Fruit fly (Drosophila melanogaster): ENCODE data around the gene Lar.

Lar gene

DNA sequence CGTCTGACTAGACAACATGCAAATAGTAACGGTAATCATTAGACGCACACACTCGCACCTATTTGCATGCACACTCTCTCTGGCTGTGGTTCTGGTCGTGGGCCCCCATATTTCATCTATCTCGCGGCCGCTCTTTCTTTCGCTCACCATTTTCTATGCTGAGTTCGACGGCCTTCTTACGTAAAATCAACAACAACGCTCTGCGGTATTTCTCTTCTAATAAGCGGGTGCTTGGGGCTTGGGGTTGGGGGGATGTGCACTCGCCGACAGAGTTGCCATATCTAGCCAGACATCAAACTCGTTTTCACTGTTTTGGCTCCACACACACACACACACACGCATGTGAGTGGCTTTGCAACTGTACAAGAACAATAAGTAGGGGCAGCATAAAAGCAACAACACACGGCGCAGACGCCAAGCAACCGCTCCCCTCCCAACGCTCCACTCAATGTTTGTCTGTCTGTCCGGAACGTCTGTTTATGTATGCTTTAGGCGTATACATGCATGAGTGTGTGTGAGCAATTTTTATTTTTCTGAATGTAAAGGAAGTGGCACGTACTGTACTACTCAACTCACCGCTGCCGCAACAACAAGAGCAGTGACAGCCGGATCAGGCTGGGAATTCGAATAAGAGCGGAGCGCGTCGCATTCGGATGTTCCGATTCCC, 11.3 kb upstream of the Lar start (continued):
- TF ChIP-seq CG16813 (GFP tag; IDR thresholded peaks at IDR 0.05; ENCODE audit: partially characterized antibody) = peak; percentile 24; the same call in 1 of the 3 replicates
- no peak for TF ChIP-seq CTCF (GFP tag; optimal IDR thresholded peaks at IDR 0.05)
- peak; percentile 94 for TF ChIP-seq abd-A (tag; optimal IDR thresholded peaks at IDR 0.05)
- no peak for TF ChIP-seq Dref (GFP tag; IDR thresholded peaks at IDR 0.05)
- TF ChIP-seq CG9215 (GFP tag; IDR thresholded peaks at IDR 0.05) = no peak
- no peak for TF ChIP-seq jigr1 (GFP tag; IDR thresholded peaks at IDR 0.05)
- no peak for TF ChIP-seq CG43689 (GFP tag; IDR thresholded peaks at IDR 0.05)
- peak; percentile 88 for TF ChIP-seq aop (GFP tag; IDR thresholded peaks at IDR 0.05)
- peak; percentile 99 for TF ChIP-seq z (GFP tag; IDR thresholded peaks at IDR 0.05)
- no peak for TF ChIP-seq Usf (GFP tag; optimal IDR thresholded peaks at IDR 0.05)
- TF ChIP-seq rib (GFP tag; IDR thresholded peaks at IDR 0.05) = peak; percentile 29; the same call in 1 of the 2 replicates
- TF ChIP-seq zen2 (GFP tag; IDR thresholded peaks at IDR 0.05; ENCODE audit: partially characterized antibody) = peak; percentile 73
- no peak for TF ChIP-seq vfl (GFP tag; optimal IDR thresholded peaks at IDR 0.05)
- no peak; the same call in 2 of the 3 replicates for TF ChIP-seq HLH4C (GFP tag; IDR thresholded peaks at IDR 0.05; ENCODE audit: partially characterized antibody)
- TF ChIP-seq usp (GFP tag; optimal IDR thresholded peaks at IDR 0.05) = no peak
- TF ChIP-seq onecut (GFP tag; IDR thresholded peaks at IDR 0.05) = no peak
- no peak for TF ChIP-seq Six4 (GFP tag; optimal IDR thresholded peaks at IDR 0.05)
- TF ChIP-seq CG12104 (GFP tag; optimal IDR thresholded peaks at IDR 0.05) = no peak
- no peak for TF ChIP-seq CHES-1-like (GFP tag; optimal IDR thresholded peaks at IDR 0.05)
- TF ChIP-seq row (GFP tag; IDR thresholded peaks at IDR 0.05) = no peak
- TF ChIP-seq CG11247 (GFP tag; IDR thresholded peaks at IDR 0.05) = no peak
- no peak for TF ChIP-seq CG14441 (GFP tag; IDR thresholded peaks at IDR 0.05)
- TF ChIP-seq Hmr (GFP tag; optimal IDR thresholded peaks at IDR 0.05) = no peak
- no peak for TF ChIP-seq gsb (GFP tag; IDR thresholded peaks at IDR 0.05)
- no peak for TF ChIP-seq CG9609 (GFP tag; optimal IDR thresholded peaks at IDR 0.05)
- no peak for TF ChIP-seq hb (GFP tag; IDR thresholded peaks at IDR 0.05; ENCODE audit: partially characterized antibody)
- no peak for TF ChIP-seq fru (optimal IDR thresholded peaks at IDR 0.05)
- TF ChIP-seq insv (GFP tag; optimal IDR thresholded peaks at IDR 0.05) = peak in 1 of 2 experiments; percentile 94
- TF ChIP-seq Camta (GFP tag; optimal IDR thresholded peaks at IDR 0.05) = no peak
- TF ChIP-seq zfh1 (GFP tag; IDR thresholded peaks at IDR 0.05) = no peak
- TF ChIP-seq yki (optimal IDR thresholded peaks at IDR 0.05) = no peak
- TF ChIP-seq ac (GFP tag; optimal IDR thresholded peaks at IDR 0.05) = no peak
- TF ChIP-seq CG13894 (tag; optimal IDR thresholded peaks at IDR 0.05) = peak; percentile 32
- TF ChIP-seq CG10979 (tag; optimal IDR thresholded peaks at IDR 0.05) = no peak
- peak; percentile 92 for TF ChIP-seq HLHmδ (GFP tag; optimal IDR thresholded peaks at IDR 0.05)
- peak; percentile 81 for TF ChIP-seq CG3163 (GFP tag; optimal IDR thresholded peaks at IDR 0.05)
- TF ChIP-seq pros (GFP tag; optimal IDR thresholded peaks at IDR 0.05) = peak; percentile 78
- peak; percentile 98 for TF ChIP-seq kni (GFP tag; optimal IDR thresholded peaks at IDR 0.05)
- no peak for TF ChIP-seq CG12942 (GFP tag; optimal IDR thresholded peaks at IDR 0.05)
- TF ChIP-seq Sry-δ (GFP tag; optimal IDR thresholded peaks at IDR 0.05) = no peak
- TF ChIP-seq CG30431 (GFP tag; optimal IDR thresholded peaks at IDR 0.05) = no peak
- TF ChIP-seq CG6254 (GFP tag; optimal IDR thresholded peaks at IDR 0.05) = no peak
- no peak for TF ChIP-seq CG2678 (tag; optimal IDR thresholded peaks at IDR 0.05)
- no peak for TF ChIP-seq Vsx1 (GFP tag; optimal IDR thresholded peaks at IDR 0.05)
- no peak for TF ChIP-seq schlank (tag; optimal IDR thresholded peaks at IDR 0.05)
- no peak for TF ChIP-seq Blimp-1 (GFP tag; optimal IDR thresholded peaks at IDR 0.05)
- TF ChIP-seq CG13287 (GFP tag; IDR thresholded peaks at IDR 0.05; ENCODE audit: partially characterized antibody) = peak; percentile 62; the same call in 1 of the 2 replicates
- TF ChIP-seq CG11560 (tag; IDR thresholded peaks at IDR 0.05) = no peak
- no peak for TF ChIP-seq CG13624 (GFP tag; optimal IDR thresholded peaks at IDR 0.05)
- TF ChIP-seq Abd-B (GFP tag; optimal IDR thresholded peaks at IDR 0.05) = peak; percentile 52
- TF ChIP-seq nau (GFP tag; optimal IDR thresholded peaks at IDR 0.05) = no peak
- TF ChIP-seq toy (GFP tag; IDR thresholded peaks at IDR 0.05) = no peak

All from whole organism, embryonic.